Worm (Caenorhabditis elegans): ENCODE measurements around the gene sre-12.
A peak's percentile ranks its signal among the peaks of the same experiment; 100 is the strongest.

sre-12 gene

ce11 chrV:6934212-6934611 is 44.7 kb downstream of the sre-12 start, which contains the start of gene lipl-6:
Gene lipl-6 (minus strand): TSS chrV:6934312.
- TF ChIP-seq elt-1 (tag; optimal IDR thresholded peaks at IDR 0.05), result no peak
- TF ChIP-seq pha-4 (tag; optimal IDR thresholded peaks at IDR 0.05), result no peak
- no peak for TF ChIP-seq ceh-16 (tag; optimal IDR thresholded peaks at IDR 0.05)
- TF ChIP-seq R02D3.7 (tag; optimal IDR thresholded peaks at IDR 0.05), result no peak
- TF ChIP-seq ceh-28 (tag; optimal IDR thresholded peaks at IDR 0.05), result no peak
- TF ChIP-seq snpc-4 (tag; optimal IDR thresholded peaks at IDR 0.05), result no peak
- TF ChIP-seq ztf-4 (tag; optimal IDR thresholded peaks at IDR 0.05), result no peak
- no peak for TF ChIP-seq egl-5 (tag; optimal IDR thresholded peaks at IDR 0.05)
- no peak for TF ChIP-seq mdl-1 (tag; optimal IDR thresholded peaks at IDR 0.05)
- no peak for TF ChIP-seq fkh-2 (tag; optimal IDR thresholded peaks at IDR 0.05)
- no peak for TF ChIP-seq nhr-25 (tag; optimal IDR thresholded peaks at IDR 0.05)
- no peak for TF ChIP-seq nhr-28 (tag; optimal IDR thresholded peaks at IDR 0.05)
- no peak for TF ChIP-seq zag-1 (tag; optimal IDR thresholded peaks at IDR 0.05)
- no peak for TF ChIP-seq fos-1 (tag; optimal IDR thresholded peaks at IDR 0.05)
- TF ChIP-seq nhr-76 (tag; optimal IDR thresholded peaks at IDR 0.05), result no peak
- no peak for TF ChIP-seq nhr-12 (tag; optimal IDR thresholded peaks at IDR 0.05)
- no peak for TF ChIP-seq hmg-11 (tag; optimal IDR thresholded peaks at IDR 0.05)

DNA sequence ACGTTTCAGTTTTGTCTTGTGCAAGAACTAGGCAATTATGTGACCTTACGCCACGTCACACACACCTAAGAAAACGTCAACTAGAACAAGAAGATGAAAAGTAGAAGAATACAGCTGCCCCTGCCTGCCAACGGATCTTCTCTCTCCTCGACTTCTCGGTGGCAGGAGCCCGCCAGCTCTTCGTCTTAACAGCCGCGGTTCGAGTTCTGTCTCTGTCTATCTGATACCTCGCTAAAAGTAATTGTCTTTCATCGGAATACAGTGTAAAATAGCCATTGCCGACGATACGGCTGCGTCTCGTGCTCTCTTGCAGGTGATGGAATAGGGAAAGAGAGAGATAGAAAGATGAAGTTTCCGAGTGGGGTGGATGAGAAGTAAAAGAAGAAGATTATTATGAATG is 48.6 kb downstream of the sre-12 start:
- TF ChIP-seq lin-15B (tag; optimal IDR thresholded peaks at IDR 0.05) (no peak), nhr-25 (tag; optimal IDR thresholded peaks at IDR 0.05) (no peak), nfya-1 (tag; optimal IDR thresholded peaks at IDR 0.05; ENCODE audit: insufficient read depth) (peak; percentile 4)

- TF ChIP-seq pha-4 (tag; optimal IDR thresholded peaks at IDR 0.05) (no peak), snpc-4 (tag; optimal IDR thresholded peaks at IDR 0.05) (no peak), hmg-11 (tag; optimal IDR thresholded peaks at IDR 0.05) (no peak), unc-39 (tag; optimal IDR thresholded peaks at IDR 0.05) (no peak), nhr-11 (tag; optimal IDR thresholded peaks at IDR 0.05) (no peak), egl-27 (tag; optimal IDR thresholded peaks at IDR 0.05) (no peak), egl-5 (tag; optimal IDR thresholded peaks at IDR 0.05) (no peak), nhr-28 (tag; optimal IDR thresholded peaks at IDR 0.05) (no peak), unc-62 (GFP tag; optimal IDR thresholded peaks at IDR 0.05) (no peak), elt-1 (tag; optimal IDR thresholded peaks at IDR 0.05) (no peak), nhr-25 (tag; optimal IDR thresholded peaks at IDR 0.05) (no peak), ceh-9 (tag; optimal IDR thresholded peaks at IDR 0.05) (no peak), pqm-1 (tag; optimal IDR thresholded peaks at IDR 0.05) (no peak), lin-39 (tag; optimal IDR thresholded peaks at IDR 0.05) (no peak), lin-15B (tag; optimal IDR thresholded peaks at IDR 0.05) (no peak), skn-1 (tag; optimal IDR thresholded peaks at IDR 0.05) (no peak), ceh-82 (tag; optimal IDR thresholded peaks at IDR 0.05) (no peak), fkh-10 (GFP tag; optimal IDR thresholded peaks at IDR 0.05) (no peak)
These were observed 50.0 kb downstream of the sre-12 start, which contains the start of gene unc-68 for ce11 chrV:6928938-6929337. Gene unc-68 (minus strand): TSS chrV:6929038.
